Worm (Caenorhabditis elegans) whole organism, L4 larva: ENCODE measurements around the gene nlp-47.
A peak's percentile ranks its signal among the peaks of the same experiment; 100 is the strongest.

Experiments used
- F44E2.7 ChIP-seq: fragments of 200-800 bp; sonication (Bioruptor generic); IDR thresholded peaks from 2 replicates; pipeline ENCODE4 v2.1.2; 2022; ENCODE audit warnings: missing genetic modification characterization, missing compliant biosample characterization
- T20F7.1 ChIP-seq: fragments of 200-800 bp; sonication (Bioruptor generic); optimal IDR thresholded peaks from 2 replicates; lab custom pipeline; 2018; ENCODE audit warnings: mild to moderate bottlenecking, missing genetic modification characterization, missing compliant biosample characterization
- Y105C5A.15 ChIP-seq: fragments of 200-800 bp; sonication (Bioruptor generic); IDR thresholded peaks from 2 replicates; pipeline ENCODE4 v1.3.6; 2022; ENCODE audit warnings: missing genetic modification characterization, missing compliant biosample characterization
- ZK337.2 ChIP-seq: fragments of 200-800 bp; sonication (Bioruptor generic); IDR thresholded peaks from 2 replicates; pipeline ENCODE4 v1.3.6; 2022; ENCODE audit warnings: missing genetic modification reagents, missing genetic modification characterization, missing compliant biosample characterization
- aha-1 ChIP-seq: fragments of 150-350 bp; peaks from one replicate; lab custom pipeline; 2014; ENCODE audit warnings: missing biosample characterization, missing genetic modification characterization
- cey-2 ChIP-seq: sonication (generic microtip); optimal IDR thresholded peaks from 3 replicates; lab custom pipeline; 2017; ENCODE audit warnings: missing genetic modification characterization, mild to moderate bottlenecking, missing compliant biosample characterization, antibody characterized with exemption, borderline replicate concordance; ENCODE audit not compliant: insufficient read depth
- ctbp-1 ChIP-seq: fragments of 200-800 bp; sonication (Bioruptor generic); IDR thresholded peaks from 2 replicates; pipeline ENCODE4 v1.3.6; 2022; ENCODE audit warnings: missing genetic modification reagents, missing genetic modification characterization, missing compliant biosample characterization
- daf-12 ChIP-seq: fragments of 150-350 bp; optimal IDR thresholded peaks from 2 replicates; lab custom pipeline; 2014; ENCODE audit warnings: missing biosample characterization, missing genetic modification reagents, missing genetic modification characterization
- daf-19 ChIP-seq: fragments of 200-800 bp; sonication (Bioruptor generic); conservative IDR thresholded peaks from 2 replicates; pipeline ENCODE4 v1.3.6; 2022; ENCODE audit warnings: missing genetic modification characterization, missing compliant biosample characterization
- dmd-9 ChIP-seq: fragments of 200-800 bp; sonication (Bioruptor generic); IDR thresholded peaks from 2 replicates; pipeline ENCODE4 v1.3.6; 2022; ENCODE audit warnings: missing genetic modification reagents, missing genetic modification characterization, missing compliant biosample characterization
- fos-1 ChIP-seq: fragments of 150-350 bp; optimal IDR thresholded peaks from 2 replicates; lab custom pipeline; 2014; ENCODE audit warnings: missing biosample characterization, missing genetic modification characterization
- gei-8 ChIP-seq: fragments of 200-800 bp; sonication (Bioruptor generic); optimal IDR thresholded peaks from 2 replicates; lab custom pipeline; 2018; ENCODE audit warnings: mild to moderate bottlenecking, missing genetic modification characterization, missing compliant biosample characterization
- hmg-1.1 ChIP-seq: fragments of 200-800 bp; sonication (Bioruptor generic); IDR thresholded peaks from 2 replicates; pipeline ENCODE4 v1.3.6; 2022; ENCODE audit warnings: missing genetic modification reagents, missing genetic modification characterization, missing compliant biosample characterization
- madf-5 ChIP-seq, 2 experiments: fragments of 200-800 bp; sonication (Bioruptor generic); IDR thresholded peaks; 2 replicates each; pipeline ENCODE4 v1.3.6; 2022; ENCODE audit warnings: missing compliant biosample characterization in 2 of 2, missing genetic modification characterization in 2 of 2
- mdt-29 ChIP-seq: fragments of 200-800 bp; sonication (Bioruptor generic); IDR thresholded peaks from 2 replicates; pipeline ENCODE4 v1.3.6; 2022; ENCODE audit warnings: missing genetic modification reagents, missing genetic modification characterization, missing compliant biosample characterization
- mes-2 ChIP-seq: sonication (generic microtip); optimal IDR thresholded peaks from 2 replicates; lab custom pipeline; 2016; ENCODE audit warnings: missing genotype, mild to moderate bottlenecking, missing genetic modification characterization, missing compliant biosample characterization; ENCODE audit not compliant: poor library complexity, severe bottlenecking
- nhr-102 ChIP-seq: sonication (generic microtip); optimal IDR thresholded peaks from 2 replicates; lab custom pipeline; 2016; ENCODE audit warnings: mild to moderate bottlenecking, missing genetic modification characterization, moderate library complexity, missing compliant biosample characterization
- nhr-11 ChIP-seq: fragments of 150-350 bp; optimal IDR thresholded peaks from 2 replicates; lab custom pipeline; 2014; ENCODE audit warnings: missing biosample characterization, missing genetic modification characterization
- nhr-111 ChIP-seq: fragments of 200-800 bp; sonication (Bioruptor generic); optimal IDR thresholded peaks from 2 replicates; lab custom pipeline; 2018; ENCODE audit warnings: mild to moderate bottlenecking, missing genetic modification characterization, missing compliant biosample characterization
- nhr-25 ChIP-seq: sonication (generic microtip); optimal IDR thresholded peaks from 2 replicates; lab custom pipeline; 2017; ENCODE audit warnings: missing genetic modification characterization, mild to moderate bottlenecking, missing compliant biosample characterization, antibody characterized with exemption, moderate library complexity, borderline replicate concordance; ENCODE audit not compliant: insufficient read depth
- nhr-41 ChIP-seq: fragments of 200-800 bp; sonication (Bioruptor generic); IDR thresholded peaks from 2 replicates; pipeline ENCODE4 v1.3.6; 2022; ENCODE audit warnings: missing genetic modification reagents, missing genetic modification characterization, missing compliant biosample characterization
- nhr-6 ChIP-seq: fragments of 150-350 bp; optimal IDR thresholded peaks from 2 replicates; lab custom pipeline; 2014; ENCODE audit warnings: missing biosample characterization, missing genetic modification characterization
- nhr-76 ChIP-seq: fragments of 150-350 bp; optimal IDR thresholded peaks from 2 replicates; lab custom pipeline; 2014; ENCODE audit warnings: missing biosample characterization, missing genetic modification characterization
- nhr-77 ChIP-seq: fragments of 150-350 bp; optimal IDR thresholded peaks from 2 replicates; lab custom pipeline; 2014; ENCODE audit warnings: missing biosample characterization, missing genetic modification characterization
- pha-4 ChIP-seq, 2 experiments: fragments of 150-350 bp in 1 of 2; fragments of 200-800 bp in 1 of 2; sonication (Bioruptor generic) in 1 of 2; IDR thresholded peaks in 1 of 2; optimal IDR thresholded peaks in 1 of 2; 2 replicates each; pipeline versions ENCODE4 v1.3.6 to Lab custom; 2014 to 2022; ENCODE audit warnings: missing genetic modification characterization in 2 of 2, missing genetic modification reagents in 2 of 2, missing biosample characterization in 1 of 2, missing compliant biosample characterization in 1 of 2
- set-16 ChIP-seq: fragments of 200-800 bp; sonication (Bioruptor generic); IDR thresholded peaks from 2 replicates; pipeline ENCODE4 v1.3.6; 2022; ENCODE audit warnings: missing genetic modification reagents, missing genetic modification characterization, missing compliant biosample characterization
- snpc-4 ChIP-seq: fragments of 150-350 bp; optimal IDR thresholded peaks from 2 replicates; lab custom pipeline; 2014; ENCODE audit warnings: missing biosample characterization, missing genetic modification characterization
- unc-62 ChIP-seq, 3 experiments: fragments of 150-350 bp in 1 of 3; sonication (generic microtip); optimal IDR thresholded peaks in 2 of 3; peaks in 1 of 3; 1 replicate in 1 of 3; 2 replicates in 2 of 3; lab custom pipeline; 2014 to 2017; ENCODE audit warnings: missing biosample characterization in 3 of 3, missing genetic modification characterization in 3 of 3, missing genetic modification reagents in 3 of 3, missing genotype in 1 of 3
- zfp-2 ChIP-seq: sonication (generic microtip); optimal IDR thresholded peaks from 2 replicates; lab custom pipeline; 2016; ENCODE audit warnings: mild to moderate bottlenecking, missing genetic modification characterization, missing compliant biosample characterization

The nlp-47 gene

DNA sequence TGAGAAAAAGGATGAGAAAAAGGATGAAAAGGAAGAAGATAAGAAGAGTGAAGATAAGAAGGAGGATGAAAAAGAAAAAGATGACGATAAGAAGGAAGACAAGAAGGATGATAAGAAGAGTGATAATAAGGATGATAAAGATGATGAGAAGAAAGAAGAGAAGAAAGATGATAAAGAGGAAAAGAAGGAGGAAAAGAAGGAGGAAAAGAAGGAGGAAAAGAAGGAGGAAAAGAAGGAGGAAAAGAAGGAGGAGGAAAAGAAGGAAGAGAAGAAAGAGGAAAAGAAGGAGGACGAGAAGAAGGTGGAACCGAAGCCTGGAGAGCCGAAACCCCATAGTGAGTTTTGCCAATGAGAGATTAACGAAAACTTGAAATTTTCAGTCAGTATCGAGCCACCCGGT, 17.3 kb upstream of the nlp-47 start:
- TF ChIP-seq set-16 (GFP tag; lab: Robert Waterston, UW) (peak; percentile 60; the same call in 1 of the 2 replicates), unc-62 (GFP tag; optimal IDR thresholded peaks at IDR 0.05 in 1 of 2; lab: Kevin White, UChicago) (peak in 1 of 2 experiments; percentile 54), unc-62 (tag; optimal IDR thresholded peaks at IDR 0.05; lab: Kevin White, UChicago) (no peak), Y105C5A.15 (GFP tag; lab: Robert Waterston, UW) (no peak)

DNA sequence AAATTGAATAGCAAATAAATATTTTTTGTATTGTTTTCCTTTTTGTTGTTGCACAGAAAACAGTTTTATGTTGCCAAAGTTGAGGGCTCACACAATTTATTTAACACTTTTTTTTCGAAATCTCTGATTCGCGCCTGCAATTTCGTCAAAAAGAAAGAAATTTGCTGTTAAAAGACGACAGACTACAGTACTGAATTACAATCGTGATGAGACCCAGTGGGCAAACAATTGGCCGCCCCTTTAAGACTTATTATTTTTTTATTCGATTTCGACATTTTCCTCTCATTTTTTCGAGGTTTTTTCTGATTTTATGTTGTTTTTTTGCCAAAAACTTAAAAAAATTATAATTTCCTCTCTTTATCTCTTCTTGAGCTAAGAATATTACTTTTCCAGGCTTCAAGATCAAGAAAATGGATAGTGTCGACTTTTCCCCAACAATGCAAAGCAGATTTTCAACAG, 16.5 kb upstream of the nlp-47 start, which contains the start of gene slfl-4:
Gene slfl-4 (plus strand): TSS at position 409 of the 459 bp plus-strand sequence.
- TF ChIP-seq nhr-77 (tag; lab: Kevin White, UChicago) (no peak), ZK337.2 (GFP tag; lab: Robert Waterston, UW) (no peak), pha-4 (GFP tag; IDR thresholded peaks at IDR 0.05; lab: Robert Waterston, UW) (no peak), pha-4 (tag; optimal IDR thresholded peaks at IDR 0.05; lab: Kevin White, UChicago) (no peak), gei-8 (no peak)

DNA sequence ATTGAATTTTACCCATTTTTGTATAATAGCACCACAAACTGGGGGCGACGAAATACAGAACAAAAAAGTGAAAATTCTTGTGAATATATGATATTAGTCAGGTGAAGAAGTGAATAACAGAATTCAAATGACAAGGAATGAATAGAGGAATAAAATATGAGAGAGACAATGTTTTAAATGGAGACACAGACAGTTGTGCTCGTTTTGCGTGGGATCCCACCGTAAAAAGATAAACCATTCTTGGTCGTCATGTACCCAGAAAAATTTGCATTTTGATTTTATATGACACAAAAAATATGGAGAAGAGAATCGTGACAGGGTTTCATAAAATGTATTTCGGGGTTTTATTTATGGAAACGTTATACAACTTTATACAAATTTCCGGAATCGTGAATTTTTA, 12.9 kb upstream of the nlp-47 start, which contains the start of gene F36H12.17:
Gene F36H12.17 (minus strand): TSS at position 101 of the 400 bp plus-strand sequence.
- TF ChIP-seq nhr-41 (no peak), T20F7.1 (GFP tag; lab: Kevin White, UChicago) (no peak), nhr-111 (no peak), nhr-102 (tag; lab: Kevin White, UChicago) (no peak), hmg-1.1 (GFP tag; lab: Robert Waterston, UW) (no peak), dmd-9 (GFP tag; lab: Robert Waterston, UW) (no peak), Y105C5A.15 (GFP tag; lab: Robert Waterston, UW) (no peak), daf-19 (no peak), ZK337.2 (GFP tag; lab: Robert Waterston, UW) (no peak)

DNA sequence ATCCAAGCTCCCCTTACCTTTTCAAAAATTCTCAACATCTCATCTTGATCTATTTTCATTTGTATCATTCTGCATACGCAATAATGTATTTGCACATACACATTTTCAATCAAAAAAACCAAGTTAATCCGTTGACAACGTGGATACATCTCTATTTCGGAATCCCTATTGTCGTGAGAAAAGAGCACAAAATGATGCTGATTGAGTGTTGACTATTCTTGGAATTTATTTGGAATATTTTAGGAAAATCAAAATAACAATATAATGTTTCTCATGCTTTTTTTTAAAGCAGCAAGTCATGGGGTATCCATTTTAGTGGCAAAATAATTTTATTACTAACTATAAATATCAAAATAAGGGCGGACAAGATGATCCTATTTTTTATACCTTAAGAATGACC, 9.2 kb upstream of the nlp-47 start:
- no peak for TF ChIP-seq Y105C5A.15 (GFP tag; lab: Robert Waterston, UW)

ce11 chrIV:5287190-5287589, 3.5 kb upstream of the nlp-47 start:
- TF ChIP-seq nhr-76 (tag; lab: Kevin White, UChicago) (no peak), pha-4 (GFP tag; IDR thresholded peaks at IDR 0.05; lab: Robert Waterston, UW) (no peak), pha-4 (tag; optimal IDR thresholded peaks at IDR 0.05; lab: Kevin White, UChicago) (no peak), T20F7.1 (GFP tag; lab: Kevin White, UChicago) (no peak), madf-5 (GFP tag; IDR thresholded peaks at IDR 0.05; lab: Robert Waterston, UW) (no peak), nhr-25 (tag; lab: Kevin White, UChicago) (no peak), nhr-6 (tag; lab: Kevin White, UChicago) (no peak), aha-1 (tag; lab: Kevin White, UChicago) (no peak), nhr-77 (tag; lab: Kevin White, UChicago) (no peak), mes-2 (tag; lab: Kevin White, UChicago) (no peak), nhr-11 (no peak), cey-2 (tag; lab: Kevin White, UChicago) (no peak), daf-12 (no peak), nhr-102 (tag; lab: Kevin White, UChicago) (no peak), F44E2.7 (GFP tag; lab: Robert Waterston, UW) (no peak)

- TF ChIP-seq mdt-29 (GFP tag; lab: Robert Waterston, UW), result no peak
- no peak for TF ChIP-seq snpc-4 (tag; lab: Kevin White, UChicago)
- no peak for TF ChIP-seq ctbp-1 (GFP tag; lab: Robert Waterston, UW)
- TF ChIP-seq zfp-2 (tag; lab: Kevin White, UChicago), result no peak
- TF ChIP-seq fos-1, result no peak
- TF ChIP-seq gei-8, result no peak
These were observed 1.7 kb upstream of the nlp-47 start for ce11 chrIV:5288932-5289331.
